Worm (Caenorhabditis elegans): ENCODE measurements around the gene aldo-2.

DNA sequence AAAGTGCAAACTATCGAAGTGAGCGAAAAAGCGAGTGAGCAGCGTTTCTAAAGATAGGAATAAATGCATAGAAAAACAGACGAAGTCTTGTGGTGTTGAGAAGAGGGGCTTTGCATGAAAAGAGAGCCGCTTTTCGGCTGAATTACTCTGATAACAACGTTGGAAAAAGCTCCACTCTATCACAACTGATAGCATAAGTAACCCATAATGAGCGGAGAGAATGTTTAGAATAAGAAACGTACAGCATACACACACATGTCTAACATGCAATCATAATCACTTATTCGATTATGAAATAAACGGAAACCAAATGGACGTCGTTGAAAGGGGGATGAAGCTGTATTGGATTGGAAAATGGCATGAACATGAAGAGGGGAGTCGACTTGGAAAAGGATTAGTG lies 36.1 kb downstream of the aldo-2 start:
- TF ChIP-seq tbp1 (GFP tag; optimal IDR thresholded peaks at IDR 0.05) (no peak), let-526 (GFP tag; IDR thresholded peaks at IDR 0.05) (no peak), zfh-2 (GFP tag; conservative IDR thresholded peaks at IDR 0.05) (no peak), unc-62 (GFP tag; optimal IDR thresholded peaks at IDR 0.05) (no peak), ama-1 (optimal IDR thresholded peaks at IDR 0.05) (no peak), ama-1 (GFP tag; optimal IDR thresholded peaks at IDR 0.05) (no peak), snpc-1.1 (tag; optimal IDR thresholded peaks at IDR 0.05; ENCODE audit: insufficient read depth) (no peak), tbx-9 (tag; optimal IDR thresholded peaks at IDR 0.05; ENCODE audit: borderline replicate concordance) (no peak), gei-17 (GFP tag; optimal IDR thresholded peaks at IDR 0.05) (no peak), lin-35 (GFP tag; optimal IDR thresholded peaks at IDR 0.05) (no peak), rec-8 (tag; optimal IDR thresholded peaks at IDR 0.05) (no peak)

Data from whole organism, young adult.